Fruit fly (Drosophila melanogaster) whole organism, embryonic: ENCODE measurements around the gene dbe.
A peak's percentile ranks its signal among the peaks of the same experiment; 100 is the strongest.

Experiments
- Aef1 ChIP-seq: fragments of 200-800 bp; sonication (Bioruptor generic); IDR thresholded peaks from 3 replicates; pipeline ENCODE4 v1.3.6; 2022; ENCODE audit warnings: missing biosample characterization, missing genetic modification characterization
- Antp ChIP-seq: fragments of 200-800 bp; sonication (Bioruptor generic); optimal IDR thresholded peaks from 3 replicates; lab custom pipeline; 2016; ENCODE audit warnings: missing biosample characterization, missing genetic modification characterization
- B-H2 ChIP-seq: fragments of 200-800 bp; sonication (Bioruptor generic); optimal IDR thresholded peaks from 2 replicates; lab custom pipeline; 2018; ENCODE audit warnings: missing biosample characterization, mild to moderate bottlenecking, missing genetic modification characterization
- Bgb ChIP-seq: fragments of 200-800 bp; sonication (Bioruptor generic); IDR thresholded peaks from 2 replicates; pipeline ENCODE4 v1.3.6; 2022; ENCODE audit warnings: missing biosample characterization, missing genetic modification characterization; ENCODE audit not compliant: partially characterized antibody
- CG1024 ChIP-seq: fragments of 200-800 bp; sonication (Bioruptor generic); IDR thresholded peaks from 2 replicates; pipeline ENCODE4 v1.3.6; 2022; ENCODE audit warnings: missing biosample characterization, missing genetic modification characterization
- CG10565 ChIP-seq: fragments of 200-800 bp; sonication (Bioruptor generic); optimal IDR thresholded peaks from 3 replicates; lab custom pipeline; 2016; ENCODE audit warnings: missing biosample characterization, mild to moderate bottlenecking, missing genetic modification characterization
- CG11085 ChIP-seq: fragments of 200-800 bp; sonication (Bioruptor generic); IDR thresholded peaks from 2 replicates; pipeline ENCODE4 v1.3.6; 2022; ENCODE audit warnings: missing biosample characterization, missing genetic modification characterization
- CG11398 ChIP-seq: fragments of 200-800 bp; sonication (Bioruptor generic); optimal IDR thresholded peaks from 2 replicates; lab custom pipeline; 2016; ENCODE audit warnings: missing biosample characterization, missing genetic modification characterization
- CG11723 ChIP-seq: fragments of 200-800 bp; sonication (Bioruptor generic); optimal IDR thresholded peaks from 2 replicates; lab custom pipeline; 2017; ENCODE audit warnings: missing biosample characterization, mild to moderate bottlenecking, missing genetic modification characterization
- CG12071 ChIP-seq: fragments of 200-800 bp; sonication (Bioruptor generic); optimal IDR thresholded peaks from 3 replicates; lab custom pipeline; 2018; ENCODE audit warnings: missing biosample characterization, mild to moderate bottlenecking, missing genetic modification characterization
- CG12104 ChIP-seq: fragments of 200-800 bp; sonication (Bioruptor generic); optimal IDR thresholded peaks from 3 replicates; lab custom pipeline; 2016; ENCODE audit warnings: missing biosample characterization, missing genetic modification characterization
- CG12659 ChIP-seq: fragments of 200-800 bp; sonication (Bioruptor generic); optimal IDR thresholded peaks from 3 replicates; lab custom pipeline; 2017; ENCODE audit warnings: mild to moderate bottlenecking, missing biosample characterization, missing genetic modification reagents, missing genetic modification characterization
- CG13287 ChIP-seq: fragments of 200-800 bp; sonication (Bioruptor generic); IDR thresholded peaks from 2 replicates; pipeline ENCODE4 v1.3.6; 2022; ENCODE audit warnings: missing biosample characterization, missing genetic modification characterization; ENCODE audit not compliant: partially characterized antibody
- CG13296 ChIP-seq: fragments of 200-800 bp; sonication (Bioruptor generic); optimal IDR thresholded peaks from 3 replicates; lab custom pipeline; 2018; ENCODE audit warnings: missing biosample characterization, mild to moderate bottlenecking, missing genetic modification characterization
- CG14710 ChIP-seq: fragments of 200-800 bp; sonication (Bioruptor generic); optimal IDR thresholded peaks from 3 replicates; lab custom pipeline; 2019; ENCODE audit warnings: missing biosample characterization, mild to moderate bottlenecking, missing genetic modification characterization, moderate library complexity
- CG15601 ChIP-seq: fragments of 200-800 bp; sonication (Bioruptor generic); optimal IDR thresholded peaks from 3 replicates; lab custom pipeline; 2019; ENCODE audit warnings: missing biosample characterization, mild to moderate bottlenecking, missing genetic modification characterization, moderate library complexity
- CG1647 ChIP-seq: fragments of 200-800 bp; sonication (Bioruptor generic); optimal IDR thresholded peaks from 3 replicates; lab custom pipeline; 2016; ENCODE audit warnings: missing biosample characterization, missing genetic modification characterization
- CG17359 ChIP-seq: fragments of 200-800 bp; sonication (Bioruptor generic); optimal IDR thresholded peaks from 3 replicates; lab custom pipeline; 2018; ENCODE audit warnings: missing biosample characterization, mild to moderate bottlenecking, missing genetic modification characterization, moderate library complexity
- CG2120 ChIP-seq: fragments of 200-800 bp; sonication (Bioruptor generic); optimal IDR thresholded peaks from 3 replicates; lab custom pipeline; 2016; ENCODE audit warnings: missing biosample characterization, missing genetic modification characterization
- CG30020 ChIP-seq: fragments of 200-800 bp; optimal IDR thresholded peaks from 2 replicates; lab custom pipeline; 2019; ENCODE audit warnings: missing biosample characterization, mild to moderate bottlenecking, missing genetic modification characterization, moderate library complexity
- CG3281 ChIP-seq: fragments of 200-800 bp; sonication (Bioruptor generic); optimal IDR thresholded peaks from 3 replicates; lab custom pipeline; 2017; ENCODE audit warnings: missing biosample characterization, mild to moderate bottlenecking, missing genetic modification characterization
- CG34422 ChIP-seq: fragments of 200-800 bp; sonication (Bioruptor generic); IDR thresholded peaks from 3 replicates; pipeline ENCODE4 v1.3.6; 2022; ENCODE audit warnings: missing biosample characterization, missing genetic modification characterization
- CG7963 ChIP-seq: fragments of 200-800 bp; sonication (Bioruptor generic); IDR thresholded peaks from 3 replicates; pipeline ENCODE4 v1.3.6; 2022; ENCODE audit warnings: missing biosample characterization, missing genetic modification characterization; ENCODE audit not compliant: partially characterized antibody
- CG8924 ChIP-seq: fragments of 200-800 bp; optimal IDR thresholded peaks from 3 replicates; lab custom pipeline; 2019; ENCODE audit warnings: missing biosample characterization, mild to moderate bottlenecking, missing genetic modification characterization, moderate library complexity
- CG9932 ChIP-seq: fragments of 200-800 bp; sonication (Bioruptor generic); IDR thresholded peaks from 2 replicates; pipeline ENCODE4 v1.3.6; 2022; ENCODE audit warnings: missing biosample characterization, missing genetic modification characterization
- Dad ChIP-seq: fragments of 200-800 bp; sonication (Bioruptor generic); optimal IDR thresholded peaks from 3 replicates; lab custom pipeline; 2016; ENCODE audit warnings: missing biosample characterization, missing genetic modification characterization
- Doc2 ChIP-seq: fragments of 200-800 bp; sonication (Bioruptor generic); IDR thresholded peaks from 2 replicates; pipeline ENCODE4 v1.3.6; 2022; ENCODE audit warnings: missing biosample characterization, missing genetic modification characterization
- Gug ChIP-seq: fragments of 200-800 bp; sonication (Bioruptor generic); IDR thresholded peaks from 4 replicates; pipeline ENCODE4 v1.3.6; 2022; ENCODE audit warnings: missing biosample characterization, missing genetic modification characterization
- H15 ChIP-seq: fragments of 200-800 bp; sonication (Bioruptor generic); IDR thresholded peaks from 3 replicates; pipeline ENCODE4 v1.3.6; 2022; ENCODE audit warnings: missing biosample characterization, missing genetic modification characterization
- HLH3B ChIP-seq: fragments of 200-800 bp; sonication (Bioruptor generic); IDR thresholded peaks from 2 replicates; pipeline ENCODE4 v1.3.6; 2022; ENCODE audit warnings: missing biosample characterization, missing genetic modification characterization
- NC2α ChIP-seq: fragments of 200-800 bp; sonication (Bioruptor generic); optimal IDR thresholded peaks from 2 replicates; lab custom pipeline; 2016; ENCODE audit warnings: missing biosample characterization, missing genetic modification characterization
- NC2β ChIP-seq: fragments of 200-800 bp; sonication (Bioruptor generic); optimal IDR thresholded peaks from 2 replicates; lab custom pipeline; 2016; ENCODE audit warnings: missing biosample characterization, missing genetic modification characterization
- Oli ChIP-seq: fragments of 200-800 bp; sonication (Bioruptor generic); optimal IDR thresholded peaks from 2 replicates; lab custom pipeline; 2018; ENCODE audit warnings: missing biosample characterization, mild to moderate bottlenecking, missing genetic modification characterization, moderate library complexity
- Pdp1 ChIP-seq, 2 experiments: fragments of 200-800 bp; sonication (Bioruptor generic); optimal IDR thresholded peaks; 3 replicates each; lab custom pipeline; 2016; ENCODE audit warnings: missing biosample characterization in 2 of 2, missing genetic modification characterization in 2 of 2, mild to moderate bottlenecking in 1 of 2, moderate library complexity in 1 of 2
- Poxn ChIP-seq: fragments of 200-800 bp; sonication (Bioruptor generic); IDR thresholded peaks from 2 replicates; pipeline ENCODE4 v1.3.6; 2022; ENCODE audit warnings: missing biosample characterization, missing genetic modification characterization
- Spps ChIP-seq: fragments of 200-800 bp; sonication (Bioruptor generic); optimal IDR thresholded peaks from 2 replicates; lab custom pipeline; 2018; ENCODE audit warnings: missing biosample characterization, mild to moderate bottlenecking, missing genetic modification characterization
- Tbp ChIP-seq: fragments of >200 bp; optimal IDR thresholded peaks from 2 replicates; lab custom pipeline; 2018; ENCODE audit warnings: missing biosample characterization, missing genetic modification characterization
- Usf ChIP-seq: fragments of 200-800 bp; sonication (Bioruptor generic); optimal IDR thresholded peaks from 2 replicates; lab custom pipeline; 2017; ENCODE audit warnings: missing genotype, missing biosample characterization, missing genetic modification characterization
- abd-A ChIP-seq: fragments of 200-800 bp; sonication (Bioruptor generic); optimal IDR thresholded peaks from 3 replicates; lab custom pipeline; 2019; ENCODE audit warnings: missing biosample characterization, mild to moderate bottlenecking, missing genetic modification characterization, moderate library complexity
- al ChIP-seq: fragments of 200-800 bp; sonication (Bioruptor generic); IDR thresholded peaks from 2 replicates; pipeline ENCODE4 v1.3.6; 2022; ENCODE audit warnings: missing biosample characterization, missing genetic modification characterization
- ato ChIP-seq: fragments of 200-800 bp; sonication (Bioruptor generic); IDR thresholded peaks from 2 replicates; pipeline ENCODE4 v1.3.6; 2022; ENCODE audit warnings: missing biosample characterization, missing genetic modification characterization; ENCODE audit not compliant: partially characterized antibody
- bab2 ChIP-seq: fragments of 200-800 bp; sonication (Bioruptor generic); optimal IDR thresholded peaks from 2 replicates; lab custom pipeline; 2016; ENCODE audit warnings: missing biosample characterization, missing genetic modification characterization
- btn ChIP-seq: fragments of 200-800 bp; sonication (Bioruptor generic); optimal IDR thresholded peaks from 2 replicates; lab custom pipeline; 2016; ENCODE audit warnings: missing biosample characterization, missing genetic modification characterization
- dysf ChIP-seq: fragments of 200-800 bp; sonication (Bioruptor generic); IDR thresholded peaks from 3 replicates; pipeline ENCODE4 v1.3.6; 2022; ENCODE audit warnings: missing biosample characterization, missing genetic modification characterization
- emc ChIP-seq: fragments of 200-800 bp; sonication (Bioruptor generic); optimal IDR thresholded peaks from 2 replicates; lab custom pipeline; 2016; ENCODE audit warnings: missing biosample characterization, missing genetic modification characterization
- ems ChIP-seq: fragments of 200-800 bp; sonication (Bioruptor generic); optimal IDR thresholded peaks from 3 replicates; lab custom pipeline; 2016; ENCODE audit warnings: missing biosample characterization, missing genetic modification characterization
- pb ChIP-seq: fragments of 200-800 bp; sonication (Bioruptor generic); optimal IDR thresholded peaks from 3 replicates; lab custom pipeline; 2016; ENCODE audit warnings: missing biosample characterization, missing genetic modification characterization
- run ChIP-seq: fragments of 200-800 bp; sonication (Bioruptor generic); optimal IDR thresholded peaks from 3 replicates; lab custom pipeline; 2018; ENCODE audit warnings: missing biosample characterization, mild to moderate bottlenecking, missing genetic modification characterization
- tap ChIP-seq: fragments of 200-800 bp; optimal IDR thresholded peaks from 3 replicates; lab custom pipeline; 2019; ENCODE audit warnings: missing biosample characterization, mild to moderate bottlenecking, missing genetic modification characterization, moderate library complexity
- unpg ChIP-seq: fragments of 200-800 bp; sonication (Bioruptor generic); optimal IDR thresholded peaks from 3 replicates; lab custom pipeline; 2018; ENCODE audit warnings: missing biosample characterization, mild to moderate bottlenecking, missing genetic modification characterization, moderate library complexity
- wor ChIP-seq: fragments of 200-800 bp; sonication (Bioruptor generic); IDR thresholded peaks from 2 replicates; pipeline ENCODE4 v1.3.6; 2022; ENCODE audit warnings: missing biosample characterization, missing genetic modification characterization
- zfh1 ChIP-seq: fragments of 200-800 bp; sonication (Bioruptor generic); IDR thresholded peaks from 3 replicates; pipeline ENCODE4 v1.3.6; 2022; ENCODE audit warnings: missing biosample characterization, missing genetic modification characterization

dbe gene

DNA sequence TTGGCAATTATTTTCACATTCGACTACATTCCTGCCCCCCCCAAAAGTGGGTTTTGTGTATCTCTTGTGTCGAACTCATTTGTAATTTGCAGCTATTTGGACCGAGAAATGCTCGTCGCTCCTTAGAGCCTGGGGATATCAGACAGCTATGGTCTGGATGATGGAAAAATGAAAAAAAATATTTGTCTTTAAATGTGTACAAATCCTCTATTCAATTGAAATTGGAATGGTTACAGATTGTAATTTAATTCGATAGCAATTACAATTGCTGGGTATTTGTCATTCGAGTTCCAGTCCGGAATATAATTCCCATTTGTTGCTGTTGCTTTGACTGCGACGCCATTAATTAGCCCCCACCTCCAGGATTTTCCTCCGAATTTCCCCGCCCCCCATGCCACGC lies 20.1 kb upstream of the dbe start (continued):
- TF ChIP-seq CG8924 (tag; lab: Kevin White, UChicago): peak; percentile 26
- TF ChIP-seq al (GFP tag; lab: Robert Waterston, UW): no peak
- peak; percentile 9 for TF ChIP-seq Dad
- TF ChIP-seq CG11398 (GFP tag; lab: Kevin White, UChicago): no peak
- no peak for TF ChIP-seq CG13287 (GFP tag; lab: Robert Waterston, UW)
- peak; percentile 44; the same call in 1 of the 2 replicates for TF ChIP-seq HLH3B (GFP tag; lab: Robert Waterston, UW)
- no peak for TF ChIP-seq run
- TF ChIP-seq CG2120: peak; percentile 48
- no peak for TF ChIP-seq CG12104 (GFP tag; lab: Kevin White, UChicago)
- TF ChIP-seq CG12659 (GFP tag; lab: Kevin White, UChicago): no peak
- TF ChIP-seq Bgb (GFP tag; lab: Robert Waterston, UW): no peak
- peak; percentile 35; the same call in 1 of the 3 replicates for TF ChIP-seq H15 (GFP tag; lab: Robert Waterston, UW)
- TF ChIP-seq Poxn (GFP tag; lab: Robert Waterston, UW): no peak
- TF ChIP-seq ato (GFP tag; lab: Robert Waterston, UW): no peak
- no peak for TF ChIP-seq Tbp (GFP tag; lab: Kevin White, UChicago)
- no peak for TF ChIP-seq CG11723 (GFP tag; lab: Kevin White, UChicago)
- no peak for TF ChIP-seq NC2α (GFP tag; lab: Kevin White, UChicago)
- no peak for TF ChIP-seq CG1024
- no peak for TF ChIP-seq Usf (GFP tag; lab: Kevin White, UChicago)
- no peak for TF ChIP-seq Doc2 (GFP tag; lab: Robert Waterston, UW)
- TF ChIP-seq abd-A (tag; lab: Kevin White, UChicago): peak; percentile 8
- TF ChIP-seq CG9932 (GFP tag; lab: Robert Waterston, UW): no peak
- TF ChIP-seq unpg: no peak
- TF ChIP-seq wor (GFP tag; lab: Robert Waterston, UW): peak; percentile 28; the same call in 1 of the 2 replicates
- TF ChIP-seq tap: no peak
- TF ChIP-seq zfh1: no peak
- TF ChIP-seq CG11085 (GFP tag; lab: Robert Waterston, UW): no peak
- TF ChIP-seq btn (GFP tag; lab: Kevin White, UChicago): no peak
- TF ChIP-seq CG7963 (GFP tag; lab: Robert Waterston, UW): no peak
- no peak for TF ChIP-seq B-H2 (GFP tag; lab: Kevin White, UChicago)
- no peak for TF ChIP-seq CG10565 (GFP tag; lab: Kevin White, UChicago)
- no peak for TF ChIP-seq CG12071 (GFP tag; lab: Kevin White, UChicago)
- TF ChIP-seq pb: no peak
- TF ChIP-seq CG1647: no peak
- no peak for TF ChIP-seq CG3281 (GFP tag; lab: Kevin White, UChicago)
- TF ChIP-seq CG34422 (GFP tag; lab: Robert Waterston, UW): peak; percentile 36; the same call in 1 of the 3 replicates
- peak; percentile 43; the same call in 1 of the 3 replicates for TF ChIP-seq Aef1 (GFP tag; lab: Robert Waterston, UW)
- TF ChIP-seq Pdp1 (GFP tag; optimal IDR thresholded peaks at IDR 0.05; lab: Kevin White, UChicago): no peak
- TF ChIP-seq Gug: 0 out of 4 replicates have a peak, but pooled peaks have one; percentile 12
- peak; percentile 12 for TF ChIP-seq Oli (tag; lab: Kevin White, UChicago)
- TF ChIP-seq Spps (tag; lab: Kevin White, UChicago): no peak
- TF ChIP-seq CG14710 (tag; lab: Kevin White, UChicago): no peak
- no peak for TF ChIP-seq bab2
- TF ChIP-seq NC2β (GFP tag; lab: Kevin White, UChicago): no peak
- no peak for TF ChIP-seq CG15601
- no peak for TF ChIP-seq ems
- TF ChIP-seq CG13296 (GFP tag; lab: Kevin White, UChicago): no peak
- no peak for TF ChIP-seq CG17359 (tag; lab: Kevin White, UChicago)
- no peak for TF ChIP-seq CG30020 (tag; lab: Kevin White, UChicago)
- TF ChIP-seq emc (GFP tag; lab: Kevin White, UChicago): no peak
- TF ChIP-seq Antp (GFP tag; lab: Kevin White, UChicago): no peak
- TF ChIP-seq dysf (GFP tag; lab: Robert Waterston, UW): peak; percentile 55; the same call in 2 of the 3 replicates
